Worm (Caenorhabditis elegans): Measurements from ENCODE around the gene F10E7.9.

F10E7.9 gene

ce11 chrII:7151969-7152631 is 42.2 kb upstream of the F10E7.9 start, which contains the start of gene fust-1:
Gene fust-1 (plus strand): TSS chrII:7152581.
- TF ChIP-seq Y55F3AM.14 (GFP tag; optimal IDR thresholded peaks at IDR 0.05) (peak; percentile 61), sma-9 (GFP tag; optimal IDR thresholded peaks at IDR 0.05) (peak; percentile 98), sma-9 (tag; optimal IDR thresholded peaks at IDR 0.05) (no peak), ama-1 (optimal IDR thresholded peaks at IDR 0.05) (peak; percentile 79), nhr-10 (tag; optimal IDR thresholded peaks at IDR 0.05) (peak; percentile 79), skn-1 (tag; optimal IDR thresholded peaks at IDR 0.05) (peak; percentile 91), zag-1 (tag; optimal IDR thresholded peaks at IDR 0.05) (peak; percentile 80), unc-62 (GFP tag; optimal IDR thresholded peaks at IDR 0.05) (peak; percentile 74), unc-55 (GFP tag; optimal IDR thresholded peaks at IDR 0.05) (peak; percentile 96), nhr-25 (tag; optimal IDR thresholded peaks at IDR 0.05) (peak; percentile 97), lin-13 (GFP tag; optimal IDR thresholded peaks at IDR 0.05) (peak; percentile 92), ztf-11 (tag; optimal IDR thresholded peaks at IDR 0.05) (no peak), nhr-77 (tag; optimal IDR thresholded peaks at IDR 0.05) (peak; percentile 82), nhr-129 (tag; optimal IDR thresholded peaks at IDR 0.05) (peak; percentile 92), nhr-21 (tag; optimal IDR thresholded peaks at IDR 0.05) (peak; percentile 94), ztf-4 (tag; optimal IDR thresholded peaks at IDR 0.05) (peak; percentile 92), nhr-11 (tag; optimal IDR thresholded peaks at IDR 0.05) (no peak), peb-1 (tag; optimal IDR thresholded peaks at IDR 0.05) (no peak), mab-5 (tag; optimal IDR thresholded peaks at IDR 0.05) (peak; percentile 93), elt-1 (tag; optimal IDR thresholded peaks at IDR 0.05) (peak; percentile 61), fos-1 (tag; optimal IDR thresholded peaks at IDR 0.05) (peak; percentile 91), F13H6.1 (tag; optimal IDR thresholded peaks at IDR 0.05) (peak; percentile 97), ztf-1 (GFP tag; conservative IDR thresholded peaks at IDR 0.05) (no peak), R02D3.7 (tag; optimal IDR thresholded peaks at IDR 0.05) (peak; percentile 74), blmp-1 (tag; optimal IDR thresholded peaks at IDR 0.05; ENCODE audit: insufficient read depth) (peak; percentile 56), dmd-4 (tag; optimal IDR thresholded peaks at IDR 0.05) (peak; percentile 67), ceh-16 (tag; optimal IDR thresholded peaks at IDR 0.05) (peak; percentile 87), gmeb-1 (tag; optimal IDR thresholded peaks at IDR 0.05) (peak; percentile 93), sem-4 (tag; optimal IDR thresholded peaks at IDR 0.05) (peak; percentile 91), nhr-23 (tag; optimal IDR thresholded peaks at IDR 0.05) (no peak), nhr-12 (tag; optimal IDR thresholded peaks at IDR 0.05) (no peak), ZK546.5 (tag; optimal IDR thresholded peaks at IDR 0.05) (peak; percentile 71), C34F6.9 (tag; optimal IDR thresholded peaks at IDR 0.05) (peak; percentile 99), mbf-1 (tag; optimal IDR thresholded peaks at IDR 0.05) (no peak), snpc-4 (tag; optimal IDR thresholded peaks at IDR 0.05) (peak; percentile 80), lsy-2 (tag; optimal IDR thresholded peaks at IDR 0.05) (peak; percentile 95 to 98), egl-27 (tag; optimal IDR thresholded peaks at IDR 0.05) (peak; percentile 94), sma-3 (GFP tag; optimal IDR thresholded peaks at IDR 0.05) (peak; percentile 96), mdl-1 (tag; optimal IDR thresholded peaks at IDR 0.05) (peak in 1 of 2 experiments; percentile 72), elt-3 (tag; optimal IDR thresholded peaks at IDR 0.05) (no peak), crh-2 (tag; optimal IDR thresholded peaks at IDR 0.05) (peak; percentile 95), lin-39 (tag; optimal IDR thresholded peaks at IDR 0.05) (no peak), alr-1 (tag; optimal IDR thresholded peaks at IDR 0.05) (no peak), unc-39 (tag; optimal IDR thresholded peaks at IDR 0.05) (no peak), nhr-6 (tag; optimal IDR thresholded peaks at IDR 0.05) (peak; percentile 94), aly-2 (tag; optimal IDR thresholded peaks at IDR 0.05) (no peak), ceh-82 (tag; optimal IDR thresholded peaks at IDR 0.05) (peak; percentile 69), lin-11 (tag; optimal IDR thresholded peaks at IDR 0.05) (peak; percentile 94), nhr-237 (tag; optimal IDR thresholded peaks at IDR 0.05) (peak; percentile 72)

Measured in whole organism, L2 larva.